Fruit fly (Drosophila melanogaster) whole organism, adult: Measurements from ENCODE around the gene IFT46.

Experiments used
- CG11617 ChIP-seq: fragments of 200-800 bp; sonication (Bioruptor generic); optimal IDR thresholded peaks from 2 replicates; lab custom pipeline; 2017; ENCODE audit warnings: mild to moderate bottlenecking, missing biosample characterization, missing genetic modification reagents, missing genetic modification characterization
- CG12768 ChIP-seq: fragments of 200-800 bp; sonication (Bioruptor generic); optimal IDR thresholded peaks from 2 replicates; lab custom pipeline; 2017; ENCODE audit warnings: missing biosample characterization, missing genetic modification characterization, mild to moderate bottlenecking, moderate library complexity, missing genetic modification reagents
- CG14711 ChIP-seq: fragments of 200-800 bp; sonication (Bioruptor generic); optimal IDR thresholded peaks from 2 replicates; lab custom pipeline; 2018; ENCODE audit warnings: missing biosample characterization, mild to moderate bottlenecking, missing genetic modification characterization, moderate library complexity
- CG1620 ChIP-seq: fragments of 200-800 bp; sonication (Bioruptor generic); optimal IDR thresholded peaks from 2 replicates; lab custom pipeline; 2016; ENCODE audit warnings: missing biosample characterization, missing genetic modification characterization
- CG33017 ChIP-seq: fragments of 200-800 bp; sonication (Bioruptor generic); optimal IDR thresholded peaks from 2 replicates; lab custom pipeline; 2018; ENCODE audit warnings: missing biosample characterization, mild to moderate bottlenecking, missing genetic modification characterization, moderate library complexity
- CG5204 ChIP-seq: fragments of 200-800 bp; sonication (Bioruptor generic); optimal IDR thresholded peaks from 2 replicates; lab custom pipeline; 2016; ENCODE audit warnings: missing biosample characterization, missing genetic modification characterization
- CG7045 ChIP-seq: fragments of 200-800 bp; sonication (Bioruptor generic); optimal IDR thresholded peaks from 2 replicates; lab custom pipeline; 2017; ENCODE audit warnings: missing biosample characterization, mild to moderate bottlenecking, missing genetic modification characterization
- CG7101 ChIP-seq: fragments of 200-800 bp; sonication (Bioruptor generic); optimal IDR thresholded peaks from 2 replicates; lab custom pipeline; 2018; ENCODE audit warnings: missing biosample characterization, mild to moderate bottlenecking, missing genetic modification characterization, moderate library complexity
- Clk ChIP-seq: fragments of 200-800 bp; sonication (Bioruptor generic); optimal IDR thresholded peaks from 2 replicates; lab custom pipeline; 2017; ENCODE audit warnings: missing biosample characterization, missing genetic modification characterization
- Crg-1 ChIP-seq: fragments of 200-800 bp; sonication (Bioruptor generic); optimal IDR thresholded peaks from 2 replicates; lab custom pipeline; 2016; ENCODE audit warnings: missing biosample characterization, missing genetic modification characterization
- Hr96 ChIP-seq: fragments of 200-800 bp; sonication (Bioruptor generic); optimal IDR thresholded peaks from 2 replicates; lab custom pipeline; 2016; ENCODE audit warnings: missing biosample characterization, missing genetic modification characterization
- Mnt ChIP-seq: fragments of 200-800 bp; sonication (Bioruptor generic); optimal IDR thresholded peaks from 2 replicates; lab custom pipeline; 2016; ENCODE audit warnings: missing biosample characterization, mild to moderate bottlenecking, missing genetic modification characterization
- bab1 ChIP-seq: fragments of 200-800 bp; sonication (Bioruptor generic); optimal IDR thresholded peaks from 3 replicates; lab custom pipeline; 2019; ENCODE audit warnings: missing biosample characterization, mild to moderate bottlenecking, missing genetic modification characterization, moderate library complexity
- cic ChIP-seq: fragments of 200-800 bp; sonication (Bioruptor generic); optimal IDR thresholded peaks from 2 replicates; lab custom pipeline; 2017; ENCODE audit warnings: missing biosample characterization, mild to moderate bottlenecking, missing genetic modification characterization, moderate library complexity
- cnc ChIP-seq, 2 experiments: fragments of >200 bp; optimal IDR thresholded peaks; 2 replicates each; lab custom pipeline; 2017
- kay ChIP-seq: fragments of 200-800 bp; sonication (Bioruptor generic); peaks from one replicate; lab custom pipeline; 2016; ENCODE audit warnings: missing biosample characterization, missing genetic modification characterization, borderline replicate concordance
- ovo ChIP-seq: fragments of 200-800 bp; sonication (Bioruptor generic); optimal IDR thresholded peaks from 2 replicates; lab custom pipeline; 2016; ENCODE audit warnings: missing biosample characterization, missing genetic modification characterization
- pad ChIP-seq: fragments of 200-800 bp; sonication (Bioruptor generic); optimal IDR thresholded peaks from 3 replicates; lab custom pipeline; 2017; ENCODE audit warnings: missing biosample characterization, missing genetic modification characterization, mild to moderate bottlenecking, moderate library complexity, missing genetic modification reagents
- tj ChIP-seq: fragments of 200-800 bp; sonication (Bioruptor generic); optimal IDR thresholded peaks from 3 replicates; lab custom pipeline; 2017; ENCODE audit warnings: missing biosample characterization, mild to moderate bottlenecking, missing genetic modification characterization, moderate library complexity
- toe ChIP-seq: fragments of 200-800 bp; sonication (Bioruptor generic); optimal IDR thresholded peaks from 2 replicates; lab custom pipeline; 2016; ENCODE audit warnings: missing biosample characterization, missing genetic modification characterization

Gene IFT46

DNA sequence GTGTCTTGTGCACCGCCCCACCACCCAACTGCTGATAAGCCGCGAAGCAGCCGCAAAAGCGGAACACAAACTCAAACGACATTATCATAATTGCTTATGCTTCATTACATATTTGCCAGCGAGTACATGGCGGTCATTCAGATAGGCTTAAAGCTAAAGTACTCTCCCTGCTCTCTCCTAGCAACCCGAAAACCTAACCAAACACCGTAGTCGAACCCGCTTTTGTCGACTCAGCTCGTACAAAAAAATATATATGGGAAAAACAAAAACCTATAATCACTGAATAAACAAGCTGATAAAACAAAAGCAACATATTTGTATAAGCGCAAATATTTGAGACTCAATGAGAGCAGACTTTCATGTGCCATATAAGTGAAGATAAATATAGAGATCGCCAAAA, 11.1 kb upstream of the IFT46 start:
- TF ChIP-seq Mnt (GFP tag; lab: Kevin White, UChicago): no peak
- no peak for TF ChIP-seq CG7045 (GFP tag; lab: Kevin White, UChicago)
- TF ChIP-seq Crg-1 (GFP tag; lab: Kevin White, UChicago): no peak
- TF ChIP-seq CG11617 (GFP tag; lab: Kevin White, UChicago): no peak
- no peak for TF ChIP-seq CG1620 (GFP tag; lab: Kevin White, UChicago)
- no peak for TF ChIP-seq toe (GFP tag; lab: Kevin White, UChicago)
- TF ChIP-seq pad (GFP tag; lab: Kevin White, UChicago): no peak
- no peak for TF ChIP-seq CG33017
- TF ChIP-seq cnc (optimal IDR thresholded peaks at IDR 0.05; lab: Kevin White, UChicago): no peak
- no peak for TF ChIP-seq CG14711 (tag; lab: Kevin White, UChicago)
- no peak for TF ChIP-seq Clk (GFP tag; lab: Kevin White, UChicago)
- no peak for TF ChIP-seq CG12768 (GFP tag; lab: Kevin White, UChicago)
- no peak for TF ChIP-seq kay (GFP tag; lab: Kevin White, UChicago)
- no peak for TF ChIP-seq CG5204 (GFP tag; lab: Kevin White, UChicago)
- peak; percentile 9 for TF ChIP-seq CG7101 (tag; lab: Kevin White, UChicago)
- TF ChIP-seq tj (GFP tag; lab: Kevin White, UChicago): peak; percentile 81
- TF ChIP-seq Hr96 (GFP tag; lab: Kevin White, UChicago): no peak
- TF ChIP-seq ovo (GFP tag; lab: Kevin White, UChicago): no peak
- TF ChIP-seq cic (GFP tag; lab: Kevin White, UChicago): peak; percentile 23

DNA sequence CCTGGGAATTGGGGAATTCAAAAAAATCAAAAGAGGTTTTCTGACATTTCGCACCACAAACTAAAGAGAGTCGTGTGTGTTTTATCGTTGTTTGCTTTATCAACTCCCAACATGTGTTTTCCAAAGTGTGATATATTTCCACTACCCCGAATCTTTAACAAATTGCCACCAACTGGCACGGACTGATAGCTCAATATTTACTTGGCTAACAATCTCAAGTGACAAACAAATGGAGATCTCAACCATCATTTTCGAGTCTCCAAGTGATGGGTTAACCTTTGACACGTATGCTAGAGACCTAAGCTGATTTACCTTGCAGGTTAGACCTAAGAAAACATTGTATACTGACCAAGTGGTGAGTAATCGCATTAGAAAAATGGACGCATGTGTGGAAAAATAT, 9.6 kb upstream of the IFT46 start:
- no peak for TF ChIP-seq kay (GFP tag; lab: Kevin White, UChicago)
- no peak for TF ChIP-seq pad (GFP tag; lab: Kevin White, UChicago)
- TF ChIP-seq toe (GFP tag; lab: Kevin White, UChicago): no peak
- TF ChIP-seq Mnt (GFP tag; lab: Kevin White, UChicago): no peak
- TF ChIP-seq tj (GFP tag; lab: Kevin White, UChicago): no peak
- TF ChIP-seq CG7101 (tag; lab: Kevin White, UChicago): no peak
- TF ChIP-seq CG14711 (tag; lab: Kevin White, UChicago): no peak
- TF ChIP-seq CG11617 (GFP tag; lab: Kevin White, UChicago): no peak
- no peak for TF ChIP-seq cic (GFP tag; lab: Kevin White, UChicago)
- TF ChIP-seq CG7045 (GFP tag; lab: Kevin White, UChicago): no peak
- no peak for TF ChIP-seq bab1 (GFP tag; lab: Kevin White, UChicago)
- TF ChIP-seq CG5204 (GFP tag; lab: Kevin White, UChicago): no peak
- no peak for TF ChIP-seq ovo (GFP tag; lab: Kevin White, UChicago)
- TF ChIP-seq cnc (optimal IDR thresholded peaks at IDR 0.05; lab: Kevin White, UChicago): no peak
- no peak for TF ChIP-seq Clk (GFP tag; lab: Kevin White, UChicago)
- TF ChIP-seq Hr96 (GFP tag; lab: Kevin White, UChicago): no peak
- TF ChIP-seq CG33017: no peak
- no peak for TF ChIP-seq Crg-1 (GFP tag; lab: Kevin White, UChicago)
- no peak for TF ChIP-seq CG12768 (GFP tag; lab: Kevin White, UChicago)

DNA sequence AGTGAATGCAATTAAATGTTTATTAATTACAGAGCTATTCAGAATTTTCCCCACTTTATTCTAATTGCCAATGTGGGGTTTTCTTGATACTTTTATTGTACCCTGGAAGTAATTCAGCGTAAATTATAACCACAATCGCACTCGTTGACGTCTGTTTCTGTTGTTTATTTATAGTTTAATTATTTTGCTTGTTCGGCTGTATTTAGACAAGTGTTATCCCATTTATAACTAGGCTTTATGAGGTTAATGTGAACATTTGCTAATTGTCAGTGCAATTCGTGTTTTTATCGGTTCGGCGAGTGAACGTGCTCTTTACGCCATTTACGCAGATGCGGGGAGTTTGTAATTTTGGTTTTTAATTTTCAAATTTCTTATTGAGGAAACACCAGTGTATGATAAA, 9.1 kb upstream of the IFT46 start:
- TF ChIP-seq CG33017 (peak; percentile 49), cic (GFP tag; lab: Kevin White, UChicago) (peak; percentile 32), Mnt (GFP tag; lab: Kevin White, UChicago) (no peak), CG1620 (GFP tag; lab: Kevin White, UChicago) (no peak), CG7045 (GFP tag; lab: Kevin White, UChicago) (peak; percentile 0), CG7101 (tag; lab: Kevin White, UChicago) (peak; percentile 29), toe (GFP tag; lab: Kevin White, UChicago) (no peak)

DNA sequence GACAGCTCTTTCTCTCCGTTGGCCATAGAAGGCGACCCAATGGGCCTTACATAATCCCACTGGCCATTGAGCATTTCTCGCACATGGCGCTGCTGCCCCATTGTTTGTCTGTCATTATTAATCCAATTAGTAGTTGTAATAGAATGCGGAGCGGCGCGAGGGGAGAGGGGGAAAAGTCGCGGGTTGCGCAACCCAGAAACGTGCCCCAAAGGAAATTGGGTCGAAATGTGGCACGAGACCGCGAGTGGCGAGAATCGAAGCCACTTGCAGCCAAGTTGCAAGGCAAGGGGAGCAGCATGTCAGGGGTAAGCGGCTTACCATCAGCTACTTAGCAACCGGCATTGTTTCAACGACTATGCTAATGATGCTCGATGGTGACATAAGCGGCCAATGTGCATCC, 8.5 kb upstream of the IFT46 start:
- TF ChIP-seq toe (GFP tag; lab: Kevin White, UChicago) (no peak), Hr96 (GFP tag; lab: Kevin White, UChicago) (no peak), cnc (optimal IDR thresholded peaks at IDR 0.05; lab: Kevin White, UChicago) (no peak), kay (GFP tag; lab: Kevin White, UChicago) (no peak), cic (GFP tag; lab: Kevin White, UChicago) (no peak), bab1 (GFP tag; lab: Kevin White, UChicago) (no peak), Clk (GFP tag; lab: Kevin White, UChicago) (no peak), CG7101 (tag; lab: Kevin White, UChicago) (no peak), CG33017 (no peak), pad (GFP tag; lab: Kevin White, UChicago) (no peak)

DNA sequence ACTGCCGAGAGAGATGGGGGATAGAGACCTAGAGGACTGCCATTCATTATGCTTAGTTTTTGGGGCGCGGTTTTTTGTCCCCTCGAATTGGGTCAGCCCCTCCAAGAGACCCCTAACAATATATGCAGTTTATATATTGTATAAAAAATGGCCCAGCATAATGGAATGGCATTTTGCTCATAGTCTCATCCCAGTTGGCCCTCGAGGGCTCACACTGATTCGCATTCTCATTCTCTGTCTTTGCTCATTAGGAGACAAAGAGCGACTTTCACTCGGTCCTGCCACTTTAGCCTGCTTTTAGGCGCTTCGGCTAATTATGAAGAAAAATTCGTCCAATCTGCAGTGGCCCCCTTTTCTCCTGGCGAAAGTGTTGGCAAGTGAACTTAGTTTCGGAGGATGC, 7.5 kb upstream of the IFT46 start:
- TF ChIP-seq CG33017 (no peak), Mnt (GFP tag; lab: Kevin White, UChicago) (no peak), CG5204 (GFP tag; lab: Kevin White, UChicago) (no peak), cic (GFP tag; lab: Kevin White, UChicago) (no peak), CG12768 (GFP tag; lab: Kevin White, UChicago) (no peak), CG7045 (GFP tag; lab: Kevin White, UChicago) (no peak), pad (GFP tag; lab: Kevin White, UChicago) (no peak), ovo (GFP tag; lab: Kevin White, UChicago) (no peak), CG11617 (GFP tag; lab: Kevin White, UChicago) (no peak), tj (GFP tag; lab: Kevin White, UChicago) (no peak), Clk (GFP tag; lab: Kevin White, UChicago) (no peak), Crg-1 (GFP tag; lab: Kevin White, UChicago) (no peak), toe (GFP tag; lab: Kevin White, UChicago) (no peak), CG14711 (tag; lab: Kevin White, UChicago) (no peak), CG7101 (tag; lab: Kevin White, UChicago) (no peak), CG1620 (GFP tag; lab: Kevin White, UChicago) (no peak), cnc (optimal IDR thresholded peaks at IDR 0.05; lab: Kevin White, UChicago) (no peak), Hr96 (GFP tag; lab: Kevin White, UChicago) (no peak), kay (GFP tag; lab: Kevin White, UChicago) (no peak)
